Fruit fly (Drosophila melanogaster) whole organism, wandering third instar larva: ENCODE measurements around the gene CG10660.
A peak's percentile ranks its signal among the peaks of the same experiment; 100 is the strongest.

ENCODE experiments used
- Abd-B ChIP-seq: fragments of >200 bp; optimal IDR thresholded peaks from 2 replicates; lab custom pipeline; 2017; ENCODE audit warnings: missing biosample characterization, missing genetic modification characterization
- CG32264 ChIP-seq: fragments of 200-800 bp; sonication (Bioruptor generic); optimal IDR thresholded peaks from 2 replicates; lab custom pipeline; 2016; ENCODE audit warnings: missing biosample characterization, missing genetic modification characterization
- CG9705 ChIP-seq: fragments of 200-800 bp; sonication (Bioruptor generic); optimal IDR thresholded peaks from 2 replicates; lab custom pipeline; 2018; ENCODE audit warnings: missing biosample characterization, mild to moderate bottlenecking, missing genetic modification characterization
- CrebA ChIP-seq: fragments of 200-800 bp; sonication (Bioruptor generic); optimal IDR thresholded peaks from 2 replicates; lab custom pipeline; 2016; ENCODE audit warnings: missing biosample characterization, mild to moderate bottlenecking, missing genetic modification characterization, borderline replicate concordance
- Dfd ChIP-seq: fragments of >200 bp; optimal IDR thresholded peaks from 2 replicates; lab custom pipeline; 2017; ENCODE audit warnings: missing biosample characterization, missing genetic modification characterization
- Dif ChIP-seq: fragments of 200-275, 200-300 bp; sonication (Bioruptor generic); optimal IDR thresholded peaks from 2 replicates; lab custom pipeline; 2018; ENCODE audit warnings: missing biosample characterization, missing genetic modification characterization; ENCODE audit not compliant: partially characterized antibody
- GATAd ChIP-seq: sonication (Bioruptor generic); optimal IDR thresholded peaks from 2 replicates; lab custom pipeline; 2016; ENCODE audit warnings: missing biosample characterization, missing genetic modification characterization
- HLH106 ChIP-seq: fragments of 200-800 bp; optimal IDR thresholded peaks from 3 replicates; lab custom pipeline; 2019; ENCODE audit warnings: missing biosample characterization, mild to moderate bottlenecking, missing genetic modification characterization, moderate library complexity
- Hnf4 ChIP-seq: fragments of 200-800 bp; sonication (Bioruptor generic); optimal IDR thresholded peaks from 2 replicates; lab custom pipeline; 2016; ENCODE audit warnings: missing biosample characterization, mild to moderate bottlenecking, missing genetic modification characterization
- Hr78 ChIP-seq: fragments of >200 bp; optimal IDR thresholded peaks from 2 replicates; lab custom pipeline; 2017; ENCODE audit warnings: missing biosample characterization, missing genetic modification characterization
- Hr83 ChIP-seq: fragments of 200-300 bp; sonication (Bioruptor generic); optimal IDR thresholded peaks from 2 replicates; lab custom pipeline; 2016; ENCODE audit warnings: missing biosample characterization, mild to moderate bottlenecking, missing genetic modification characterization, moderate library complexity; ENCODE audit not compliant: poor library complexity, severe bottlenecking
- Jra ChIP-seq: sonication (Bioruptor generic); optimal IDR thresholded peaks from 2 replicates; lab custom pipeline; 2016; ENCODE audit warnings: missing biosample characterization, missing genetic modification characterization
- Mio ChIP-seq: sonication (Bioruptor generic); optimal IDR thresholded peaks from 2 replicates; lab custom pipeline; 2016; ENCODE audit warnings: missing biosample characterization, missing genetic modification characterization
- Myc ChIP-seq: fragments of >200 bp; optimal IDR thresholded peaks from 2 replicates; lab custom pipeline; 2017
- N ChIP-seq: fragments of >200 bp; optimal IDR thresholded peaks from 2 replicates; lab custom pipeline; 2018; ENCODE audit warnings: missing biosample characterization, missing external identifiers, missing genetic modification characterization
- OdsH ChIP-seq: fragments of 200-800 bp; sonication (Bioruptor generic); optimal IDR thresholded peaks from 2 replicates; lab custom pipeline; 2016; ENCODE audit warnings: missing biosample characterization, mild to moderate bottlenecking, missing genetic modification characterization
- Rel ChIP-seq, 2 experiments: fragments of 200-800 bp; sonication (Bioruptor generic) in 1 of 2; optimal IDR thresholded peaks; 2 replicates in 1 of 2; 3 replicates in 1 of 2; lab custom pipeline; 2016 to 2019; ENCODE audit warnings: mild to moderate bottlenecking in 2 of 2, missing biosample characterization in 2 of 2, missing genetic modification characterization in 2 of 2, moderate library complexity in 1 of 2
- Sp1 ChIP-seq: fragments of 200-800 bp; sonication (Bioruptor generic); optimal IDR thresholded peaks from 3 replicates; lab custom pipeline; 2019; ENCODE audit warnings: missing biosample characterization, mild to moderate bottlenecking, missing genetic modification characterization, moderate library complexity
- Vsx2 ChIP-seq: fragments of 200-300, 225-300 bp; sonication (Bioruptor generic); optimal IDR thresholded peaks from 2 replicates; lab custom pipeline; 2018; ENCODE audit warnings: missing biosample characterization, missing genetic modification characterization; ENCODE audit not compliant: partially characterized antibody
- br ChIP-seq: fragments of 200-800 bp; sonication (Bioruptor generic); optimal IDR thresholded peaks from 2 replicates; lab custom pipeline; 2016; ENCODE audit warnings: missing biosample characterization, missing genetic modification characterization
- brk ChIP-seq: fragments of 200-800 bp; sonication (Bioruptor generic); optimal IDR thresholded peaks from 2 replicates; lab custom pipeline; 2016; ENCODE audit warnings: missing biosample characterization, mild to moderate bottlenecking, missing genetic modification characterization
- dl ChIP-seq, 2 experiments: fragments of 175-275, 200-275 bp in 1 of 2; fragments of 200-275 bp in 1 of 2; sonication (Bioruptor generic); optimal IDR thresholded peaks; lab custom pipeline; 2018; ENCODE audit warnings: mild to moderate bottlenecking in 2 of 2, missing biosample characterization in 2 of 2, missing genetic modification characterization in 2 of 2, moderate library complexity in 2 of 2; ENCODE audit not compliant: partially characterized antibody in 2 of 2, insufficient read depth in 1 of 2
- dmrt93B ChIP-seq: fragments of 200-800 bp; sonication (Bioruptor generic); optimal IDR thresholded peaks from 2 replicates; lab custom pipeline; 2018; ENCODE audit warnings: missing biosample characterization, mild to moderate bottlenecking, missing genetic modification characterization
- dsf ChIP-seq: sonication (Bioruptor generic); optimal IDR thresholded peaks from 2 replicates; lab custom pipeline; 2016; ENCODE audit warnings: missing biosample characterization, missing genetic modification characterization, borderline replicate concordance
- ey ChIP-seq: fragments of 200-800 bp; sonication (Bioruptor generic); optimal IDR thresholded peaks from 2 replicates; lab custom pipeline; 2016; ENCODE audit warnings: missing biosample characterization, missing genetic modification characterization
- foxo ChIP-seq, 2 experiments: fragments of 200-800 bp; sonication (Bioruptor generic); optimal IDR thresholded peaks; 2 replicates in 1 of 2; 3 replicates in 1 of 2; lab custom pipeline; 2016 to 2017; ENCODE audit warnings: missing biosample characterization in 2 of 2, missing genetic modification characterization in 2 of 2
- fru ChIP-seq: fragments of 200-800 bp; sonication (Bioruptor generic); optimal IDR thresholded peaks from 3 replicates; lab custom pipeline; 2016; ENCODE audit warnings: missing biosample characterization, mild to moderate bottlenecking, missing genetic modification characterization
- h ChIP-seq: fragments of 200-800 bp; sonication (Bioruptor generic); optimal IDR thresholded peaks from 3 replicates; lab custom pipeline; 2016; ENCODE audit warnings: missing biosample characterization, mild to moderate bottlenecking, missing genetic modification characterization
- jim ChIP-seq: fragments of 175-275, 200-325 bp; sonication (Bioruptor generic); optimal IDR thresholded peaks from 2 replicates; lab custom pipeline; 2016; ENCODE audit warnings: missing biosample characterization, mild to moderate bottlenecking, missing genetic modification characterization
- lola ChIP-seq: fragments of >200 bp; optimal IDR thresholded peaks from 2 replicates; lab custom pipeline; 2017; ENCODE audit warnings: missing biosample characterization, missing genetic modification characterization
- pan ChIP-seq: fragments of >200 bp; optimal IDR thresholded peaks from 2 replicates; lab custom pipeline; 2017
- psq ChIP-seq: fragments of 200-800 bp; sonication (Bioruptor generic); optimal IDR thresholded peaks from 3 replicates; lab custom pipeline; 2017; ENCODE audit warnings: missing biosample characterization, mild to moderate bottlenecking, missing genetic modification characterization, moderate library complexity
- rgr ChIP-seq: fragments of 200-800 bp; sonication (Bioruptor generic); optimal IDR thresholded peaks from 3 replicates; lab custom pipeline; 2016; ENCODE audit warnings: missing biosample characterization, mild to moderate bottlenecking, missing genetic modification characterization
- sage ChIP-seq: fragments of 200-800 bp; sonication (Bioruptor generic); optimal IDR thresholded peaks from 2 replicates; lab custom pipeline; 2016; ENCODE audit warnings: missing biosample characterization, mild to moderate bottlenecking, missing genetic modification characterization
- sv ChIP-seq: fragments of 200-800 bp; sonication (Bioruptor generic); optimal IDR thresholded peaks from 3 replicates; lab custom pipeline; 2016; ENCODE audit warnings: missing biosample characterization, missing genetic modification characterization
- tai ChIP-seq: sonication (Bioruptor generic); optimal IDR thresholded peaks from 2 replicates; lab custom pipeline; 2016; ENCODE audit warnings: missing biosample characterization, missing genetic modification characterization
- usp ChIP-seq: fragments of >200 bp; optimal IDR thresholded peaks from 2 replicates; lab custom pipeline; 2017; ENCODE audit warnings: missing biosample characterization, missing genetic modification characterization
- woc ChIP-seq: sonication (Bioruptor generic); optimal IDR thresholded peaks from 2 replicates; lab custom pipeline; 2016; ENCODE audit warnings: missing biosample characterization, mild to moderate bottlenecking, missing genetic modification characterization

The CG10660 gene

dm6 chr3L:12523941-12524340 is 33.5 kb upstream of the CG10660 start, which contains the start of the genes ver and Gcn5:
TSS of gene ver (plus strand) at chr3L:12523987.
TSS of gene Gcn5 (minus strand) at chr3L:12524014.
- TF ChIP-seq CG9705 (GFP tag; lab: Kevin White, UChicago) = peak; percentile 97
- no peak for TF ChIP-seq Dfd (GFP tag; lab: Kevin White, UChicago)
- TF ChIP-seq Hnf4 (GFP tag; lab: Kevin White, UChicago) = peak; percentile 98
- TF ChIP-seq Sp1 (GFP tag; lab: Kevin White, UChicago) = peak; percentile 99
- TF ChIP-seq Dif (GFP tag; lab: Kevin White, UChicago) = no peak
- no peak for TF ChIP-seq Vsx2 (GFP tag; lab: Kevin White, UChicago)
- TF ChIP-seq Mio (GFP tag; lab: Kevin White, UChicago) = peak; percentile 84
- TF ChIP-seq h = peak; percentile 99
- peak; percentile 98 for TF ChIP-seq ey (GFP tag; lab: Kevin White, UChicago)
- peak; percentile 91 for TF ChIP-seq woc (GFP tag; lab: Kevin White, UChicago)
- peak; percentile 95 for TF ChIP-seq dsf
- peak; percentile 96 for TF ChIP-seq dmrt93B (GFP tag; lab: Kevin White, UChicago)
- peak; percentile 87 for TF ChIP-seq CG32264 (GFP tag; lab: Kevin White, UChicago)
- TF ChIP-seq tai (GFP tag; lab: Kevin White, UChicago) = no peak
- no peak for TF ChIP-seq usp (GFP tag; lab: Kevin White, UChicago)
- TF ChIP-seq CrebA (GFP tag; lab: Kevin White, UChicago) = no peak
- peak; percentile 98 for TF ChIP-seq sage
- TF ChIP-seq Hr78 = no peak
- TF ChIP-seq sv (GFP tag; lab: Kevin White, UChicago) = peak; percentile 85
- peak; percentile 99 for TF ChIP-seq rgr (GFP tag; lab: Kevin White, UChicago)
- no peak for TF ChIP-seq dl (GFP tag; optimal IDR thresholded peaks at IDR 0.05; lab: Kevin White, UChicago; ENCODE audit: insufficient read depth in 1 of 2, partially characterized antibody in 2 of 2)
- TF ChIP-seq GATAd (GFP tag; lab: Kevin White, UChicago) = peak; percentile 91
- TF ChIP-seq HLH106 (tag; lab: Kevin White, UChicago) = peak; percentile 98
- TF ChIP-seq Jra (GFP tag; lab: Kevin White, UChicago) = peak; percentile 97
- TF ChIP-seq fru (GFP tag; lab: Kevin White, UChicago) = peak; percentile 97
- TF ChIP-seq foxo (GFP tag; optimal IDR thresholded peaks at IDR 0.05; lab: Kevin White, UChicago) = peak; percentile 89 to 99
- TF ChIP-seq psq (GFP tag; lab: Kevin White, UChicago) = peak; percentile 97
- TF ChIP-seq jim = peak; percentile 85
- peak; percentile 89 for TF ChIP-seq Rel (GFP tag; optimal IDR thresholded peaks at IDR 0.05; lab: Kevin White, UChicago)
- peak; percentile 92 for TF ChIP-seq Rel (tag; optimal IDR thresholded peaks at IDR 0.05; lab: Kevin White, UChicago)
- TF ChIP-seq lola (GFP tag; lab: Kevin White, UChicago) = no peak
- no peak for TF ChIP-seq Abd-B (GFP tag; lab: Kevin White, UChicago)
- TF ChIP-seq brk (GFP tag; lab: Kevin White, UChicago) = peak; percentile 98
- TF ChIP-seq pan (lab: Kevin White, UChicago) = no peak
- TF ChIP-seq br (GFP tag; lab: Kevin White, UChicago) = peak; percentile 97
- TF ChIP-seq N (GFP tag; lab: Kevin White, UChicago) = no peak
- TF ChIP-seq Hr83 (GFP tag; lab: Kevin White, UChicago) = peak; percentile 90
- TF ChIP-seq Myc (lab: Kevin White, UChicago) = no peak
- peak; percentile 99 for TF ChIP-seq OdsH

- TF ChIP-seq Dif (GFP tag; lab: Kevin White, UChicago) (peak; percentile 8), h (peak; percentile 25), Rel (GFP tag; optimal IDR thresholded peaks at IDR 0.05; lab: Kevin White, UChicago) (no peak), Rel (tag; optimal IDR thresholded peaks at IDR 0.05; lab: Kevin White, UChicago) (peak; percentile 38), OdsH (no peak)
Measured at dm6 chr3L:12519315-12519714, 28.8 kb upstream of the CG10660 start.
